Fruit fly (Drosophila melanogaster) whole organism, embryonic: ENCODE results near the gene CG10376.

Experiments used
- BEAF-32 ChIP-seq: fragments of 200-800 bp; sonication (Bioruptor generic); optimal IDR thresholded peaks from 3 replicates; lab custom pipeline; 2017; ENCODE audit warnings: missing biosample characterization, missing genetic modification characterization, mild to moderate bottlenecking, moderate library complexity, missing genetic modification reagents
- CG11398 ChIP-seq: fragments of 200-800 bp; sonication (Bioruptor generic); optimal IDR thresholded peaks from 2 replicates; lab custom pipeline; 2016; ENCODE audit warnings: missing biosample characterization, missing genetic modification characterization
- CG13424 ChIP-seq: fragments of 200-800 bp; sonication (Bioruptor generic); optimal IDR thresholded peaks from 2 replicates; lab custom pipeline; 2019; ENCODE audit warnings: missing biosample characterization, mild to moderate bottlenecking, missing genetic modification characterization, moderate library complexity
- CG1529 ChIP-seq: fragments of 200-800 bp; sonication (Bioruptor generic); optimal IDR thresholded peaks from 3 replicates; lab custom pipeline; 2018; ENCODE audit warnings: missing biosample characterization, missing genetic modification characterization
- CG16813 ChIP-seq: fragments of 200-800 bp; sonication (Bioruptor generic); IDR thresholded peaks from 3 replicates; pipeline ENCODE4 v1.3.6; 2022; ENCODE audit warnings: missing biosample characterization, missing genetic modification characterization; ENCODE audit not compliant: partially characterized antibody
- CG17385 ChIP-seq: fragments of 200-800 bp; sonication (Bioruptor generic); optimal IDR thresholded peaks from 3 replicates; lab custom pipeline; 2018; ENCODE audit warnings: missing biosample characterization, mild to moderate bottlenecking, missing genetic modification characterization
- CG17568 ChIP-seq: fragments of 200-800 bp; sonication (Bioruptor generic); optimal IDR thresholded peaks from 2 replicates; lab custom pipeline; 2018; ENCODE audit warnings: missing biosample characterization, mild to moderate bottlenecking, missing genetic modification characterization, moderate library complexity
- CG2120 ChIP-seq: fragments of 200-800 bp; sonication (Bioruptor generic); optimal IDR thresholded peaks from 3 replicates; lab custom pipeline; 2016; ENCODE audit warnings: missing biosample characterization, missing genetic modification characterization
- CG2129 ChIP-seq: fragments of 200-800 bp; sonication (Bioruptor generic); IDR thresholded peaks from 2 replicates; pipeline ENCODE4 v1.3.6; 2022; ENCODE audit warnings: missing biosample characterization, missing genetic modification characterization; ENCODE audit not compliant: partially characterized antibody
- CG30403 ChIP-seq: fragments of 200-800 bp; sonication (Bioruptor generic); optimal IDR thresholded peaks from 3 replicates; lab custom pipeline; 2016; ENCODE audit warnings: missing biosample characterization, missing genetic modification characterization
- CG3163 ChIP-seq: fragments of 200-800 bp; sonication (Bioruptor generic); optimal IDR thresholded peaks from 3 replicates; lab custom pipeline; 2016; ENCODE audit warnings: missing biosample characterization, missing genetic modification characterization
- CG3407 ChIP-seq: fragments of 200-800 bp; sonication (Bioruptor generic); optimal IDR thresholded peaks from 2 replicates; lab custom pipeline; 2018; ENCODE audit warnings: missing biosample characterization, mild to moderate bottlenecking, missing genetic modification characterization
- CG4617 ChIP-seq: fragments of 200-800 bp; sonication (Bioruptor generic); optimal IDR thresholded peaks from 3 replicates; lab custom pipeline; 2016; ENCODE audit warnings: missing biosample characterization, missing genetic modification characterization, borderline replicate concordance
- CG6683 ChIP-seq: fragments of 200-800 bp; sonication (Bioruptor generic); optimal IDR thresholded peaks from 2 replicates; lab custom pipeline; 2017; ENCODE audit warnings: missing biosample characterization, mild to moderate bottlenecking, missing genetic modification characterization, missing genetic modification reagents
- CG6689 ChIP-seq: fragments of 200-800 bp; sonication (Bioruptor generic); IDR thresholded peaks from 2 replicates; pipeline ENCODE4 v1.3.6; 2022; ENCODE audit warnings: missing biosample characterization, missing genetic modification characterization
- CG7963 ChIP-seq: fragments of 200-800 bp; sonication (Bioruptor generic); IDR thresholded peaks from 3 replicates; pipeline ENCODE4 v1.3.6; 2022; ENCODE audit warnings: missing biosample characterization, missing genetic modification characterization; ENCODE audit not compliant: partially characterized antibody
- CkIIα-i1 ChIP-seq: fragments of 200-800 bp; sonication (Bioruptor generic); IDR thresholded peaks from 2 replicates; pipeline ENCODE4 v1.3.6; 2022; ENCODE audit warnings: missing biosample characterization, missing genetic modification characterization
- Dll ChIP-seq: fragments of 200-800 bp; sonication (Bioruptor generic); IDR thresholded peaks from 4 replicates; pipeline ENCODE4 v1.3.6; 2022; ENCODE audit warnings: missing biosample characterization, missing genetic modification characterization; ENCODE audit not compliant: partially characterized antibody
- Doc3 ChIP-seq: fragments of 200-800 bp; sonication (Bioruptor generic); IDR thresholded peaks from 3 replicates; pipeline ENCODE4 v1.3.6; 2022; ENCODE audit warnings: missing biosample characterization, missing genetic modification characterization; ENCODE audit not compliant: partially characterized antibody
- Ets97D ChIP-seq: fragments of 200-800 bp; sonication (Bioruptor generic); optimal IDR thresholded peaks from 3 replicates; lab custom pipeline; 2016; ENCODE audit warnings: missing biosample characterization, missing genetic modification characterization
- Jarid2 ChIP-seq: fragments of 200-800 bp; sonication (Bioruptor generic); optimal IDR thresholded peaks from 3 replicates; lab custom pipeline; 2017; ENCODE audit warnings: mild to moderate bottlenecking, missing biosample characterization, missing genetic modification reagents, missing genetic modification characterization
- Lim3 ChIP-seq: fragments of 200-800 bp; sonication (Bioruptor generic); IDR thresholded peaks from 2 replicates; pipeline ENCODE4 v1.3.6; 2022; ENCODE audit warnings: missing biosample characterization, missing genetic modification characterization
- MBD-R2 ChIP-seq: fragments of 200-800 bp; sonication (Bioruptor generic); IDR thresholded peaks from 2 replicates; pipeline ENCODE4 v1.3.6; 2022; ENCODE audit warnings: missing biosample characterization, missing genetic modification characterization
- Oaz ChIP-seq: fragments of 200-800 bp; sonication (Bioruptor generic); IDR thresholded peaks from 2 replicates; pipeline ENCODE4 v1.3.6; 2022; ENCODE audit warnings: missing biosample characterization, missing genetic modification characterization
- Opbp ChIP-seq: fragments of 200-800 bp; sonication (Bioruptor generic); IDR thresholded peaks from 3 replicates; pipeline ENCODE4 v1.3.6; 2022; ENCODE audit warnings: missing biosample characterization, missing genetic modification characterization; ENCODE audit not compliant: partially characterized antibody
- Pdp1 ChIP-seq, 2 experiments: fragments of 200-800 bp; sonication (Bioruptor generic); optimal IDR thresholded peaks; 3 replicates each; lab custom pipeline; 2016; ENCODE audit warnings: missing biosample characterization in 2 of 2, missing genetic modification characterization in 2 of 2, mild to moderate bottlenecking in 1 of 2, moderate library complexity in 1 of 2
- Side ChIP-seq: fragments of 200-800 bp; sonication (Bioruptor generic); optimal IDR thresholded peaks from 2 replicates; lab custom pipeline; 2016; ENCODE audit warnings: missing biosample characterization, missing genetic modification characterization
- Sry-β ChIP-seq: fragments of 200-800 bp; sonication (Bioruptor generic); optimal IDR thresholded peaks from 2 replicates; lab custom pipeline; 2018; ENCODE audit warnings: missing biosample characterization, mild to moderate bottlenecking, missing genetic modification characterization, moderate library complexity
- Stat92E ChIP-seq, 3 experiments: fragments of >200 bp in 2 of 3; fragments of 200-800 bp in 1 of 3; sonication (Bioruptor generic) in 1 of 3; optimal IDR thresholded peaks; 2 replicates each; lab custom pipeline; 2017 to 2019; ENCODE audit warnings: missing biosample characterization in 3 of 3, missing genetic modification characterization in 3 of 3, mild to moderate bottlenecking in 1 of 3, moderate library complexity in 1 of 3
- Xbp1 ChIP-seq: fragments of 200-800 bp; sonication (Bioruptor generic); optimal IDR thresholded peaks from 3 replicates; lab custom pipeline; 2016; ENCODE audit warnings: missing biosample characterization, mild to moderate bottlenecking, missing genetic modification characterization
- ash1 ChIP-seq: fragments of 200-800 bp; sonication (Bioruptor generic); optimal IDR thresholded peaks from 2 replicates; lab custom pipeline; 2018; ENCODE audit warnings: missing biosample characterization, mild to moderate bottlenecking, missing genetic modification characterization
- croc ChIP-seq: fragments of 200-800 bp; sonication (Bioruptor generic); conservative IDR thresholded peaks from 3 replicates; pipeline ENCODE4 v1.3.6; 2022; ENCODE audit warnings: missing biosample characterization, missing genetic modification characterization
- eve ChIP-seq, 2 experiments: fragments of >200 bp; optimal IDR thresholded peaks; 2 replicates each; lab custom pipeline; 2017; ENCODE audit warnings: missing biosample characterization in 2 of 2, missing genetic modification characterization in 2 of 2
- fd96Cb ChIP-seq: fragments of 200-800 bp; sonication (Bioruptor generic); optimal IDR thresholded peaks from 2 replicates; lab custom pipeline; 2018; ENCODE audit warnings: missing biosample characterization, mild to moderate bottlenecking, missing genetic modification characterization, moderate library complexity
- gt ChIP-seq: fragments of 200-800 bp; sonication (Bioruptor generic); IDR thresholded peaks from 2 replicates; pipeline ENCODE4 v1.3.6; 2022; ENCODE audit warnings: missing biosample characterization, missing genetic modification characterization
- ind ChIP-seq: fragments of 200-800 bp; sonication (Bioruptor generic); optimal IDR thresholded peaks from 3 replicates; lab custom pipeline; 2016; ENCODE audit warnings: missing biosample characterization, missing genetic modification characterization
- jumu ChIP-seq: fragments of 200-800 bp; sonication (Bioruptor generic); optimal IDR thresholded peaks from 3 replicates; lab custom pipeline; 2016; ENCODE audit warnings: missing biosample characterization, missing genetic modification characterization
- knrl ChIP-seq: fragments of 200-800 bp; sonication (Bioruptor generic); IDR thresholded peaks from 3 replicates; pipeline ENCODE4 v1.3.6; 2022; ENCODE audit warnings: missing biosample characterization, missing genetic modification characterization; ENCODE audit not compliant: partially characterized antibody
- lab ChIP-seq: fragments of 200-800 bp; sonication (Bioruptor generic); optimal IDR thresholded peaks from 3 replicates; lab custom pipeline; 2017; ENCODE audit warnings: missing biosample characterization, missing genetic modification characterization, mild to moderate bottlenecking, moderate library complexity, missing genetic modification reagents
- lbe ChIP-seq: fragments of 200-800 bp; sonication (Bioruptor generic); optimal IDR thresholded peaks from 2 replicates; lab custom pipeline; 2016; ENCODE audit warnings: missing biosample characterization, mild to moderate bottlenecking, missing genetic modification characterization
- mirr ChIP-seq: fragments of 200-800 bp; sonication (Bioruptor generic); optimal IDR thresholded peaks from 3 replicates; lab custom pipeline; 2018; ENCODE audit warnings: missing biosample characterization, mild to moderate bottlenecking, missing genetic modification characterization
- otp ChIP-seq: fragments of 200-800 bp; sonication (Bioruptor generic); IDR thresholded peaks from 3 replicates; pipeline ENCODE4, ENCODE4 v1.3.6; 2022; ENCODE audit warnings: missing biosample characterization, missing genetic modification characterization
- pum ChIP-seq: fragments of 200-800 bp; sonication (Bioruptor generic); optimal IDR thresholded peaks from 2 replicates; lab custom pipeline; 2016; ENCODE audit warnings: missing biosample characterization, missing genetic modification characterization
- rib ChIP-seq: fragments of 200-800 bp; sonication (Bioruptor generic); IDR thresholded peaks from 2 replicates; pipeline ENCODE4 v1.3.6; 2022; ENCODE audit warnings: missing biosample characterization, missing genetic modification characterization
- sr ChIP-seq: fragments of 200-800 bp; sonication (Bioruptor generic); IDR thresholded peaks from 3 replicates; pipeline ENCODE4 v1.3.6; 2022; ENCODE audit warnings: missing biosample characterization, missing genetic modification characterization
- trem ChIP-seq: fragments of 200-800 bp; optimal IDR thresholded peaks from 3 replicates; lab custom pipeline; 2019; ENCODE audit warnings: missing biosample characterization, mild to moderate bottlenecking, missing genetic modification characterization, moderate library complexity
- unc-4 ChIP-seq: fragments of 200-800 bp; sonication (Bioruptor generic); IDR thresholded peaks from 2 replicates; pipeline ENCODE4 v1.3.6; 2022; ENCODE audit warnings: missing biosample characterization, missing genetic modification characterization; ENCODE audit not compliant: partially characterized antibody
- vnd ChIP-seq: fragments of 200-800 bp; sonication (Bioruptor generic); IDR thresholded peaks from 3 replicates; pipeline ENCODE4 v1.3.6; 2022; ENCODE audit warnings: missing biosample characterization, missing genetic modification characterization; ENCODE audit not compliant: partially characterized antibody
- yki ChIP-seq: fragments of >200 bp; optimal IDR thresholded peaks from 3 replicates; lab custom pipeline; 2018
- zen ChIP-seq: fragments of 200-800 bp; sonication (Bioruptor generic); optimal IDR thresholded peaks from 3 replicates; lab custom pipeline; 2018; ENCODE audit warnings: missing biosample characterization, mild to moderate bottlenecking, missing genetic modification characterization, moderate library complexity

The CG10376 gene

DNA sequence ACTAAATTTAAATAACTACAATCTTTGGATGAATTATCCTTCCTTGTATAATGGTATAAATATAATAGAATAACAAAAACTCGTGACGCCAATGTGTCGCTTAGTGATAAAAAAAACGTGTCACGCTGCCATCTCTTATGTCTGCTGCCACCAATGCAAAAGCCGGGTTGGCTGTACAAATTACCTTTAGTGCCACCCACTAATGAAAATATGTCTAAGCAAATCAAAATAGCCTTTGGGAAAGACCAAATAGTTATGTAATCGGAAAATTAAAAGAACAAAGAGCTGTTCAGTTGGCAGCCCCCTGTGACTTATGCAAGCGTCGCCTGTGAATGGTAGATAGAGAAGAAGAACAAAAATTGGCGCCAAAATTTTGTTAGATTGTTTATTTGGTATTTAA lies 13.5 kb downstream of the CG10376 start, which contains the start of gene CG10336 (continued):
- no peak for TF ChIP-seq lab (GFP tag; lab: Kevin White, UChicago)
- peak in 1 of 2 experiments; percentile 100 for TF ChIP-seq Pdp1 (GFP tag; optimal IDR thresholded peaks at IDR 0.05; lab: Kevin White, UChicago)
- TF ChIP-seq CG3407 (GFP tag; lab: Kevin White, UChicago), result no peak
- peak; percentile 74 for TF ChIP-seq MBD-R2 (GFP tag; lab: Robert Waterston, UW)
- TF ChIP-seq otp (GFP tag; lab: Robert Waterston, UW), result no peak
- no peak for TF ChIP-seq Jarid2
- peak; percentile 54 for TF ChIP-seq Doc3 (GFP tag; lab: Robert Waterston, UW)
- TF ChIP-seq eve (GFP tag; optimal IDR thresholded peaks at IDR 0.05; lab: Kevin White, UChicago), result no peak
- TF ChIP-seq CG6683 (GFP tag; lab: Kevin White, UChicago), result no peak
- peak; percentile 18 for TF ChIP-seq CG2120 (GFP tag; lab: Kevin White, UChicago)
- no peak for TF ChIP-seq CkIIα-i1 (GFP tag; lab: Robert Waterston, UW)
- no peak for TF ChIP-seq CG13424
- no peak for TF ChIP-seq CG30403 (GFP tag; lab: Kevin White, UChicago)
- no peak for TF ChIP-seq gt (GFP tag; lab: Robert Waterston, UW)
- no peak for TF ChIP-seq jumu
- TF ChIP-seq rib (GFP tag; lab: Robert Waterston, UW), result no peak
- peak; percentile 16 for TF ChIP-seq BEAF-32 (GFP tag; lab: Kevin White, UChicago)
- no peak; the same call in 2 of the 3 replicates for TF ChIP-seq vnd (GFP tag; lab: Robert Waterston, UW)
- peak; percentile 29 for TF ChIP-seq CG4617
- TF ChIP-seq sr (GFP tag; lab: Robert Waterston, UW), result no peak
- TF ChIP-seq ash1 (GFP tag; lab: Kevin White, UChicago), result no peak
- peak; percentile 99 for TF ChIP-seq CG17385 (GFP tag; lab: Kevin White, UChicago)
- TF ChIP-seq CG2129 (GFP tag; lab: Robert Waterston, UW), result peak; percentile 42
- no peak for TF ChIP-seq Lim3 (GFP tag; lab: Robert Waterston, UW)
- no peak for TF ChIP-seq ind (GFP tag; lab: Kevin White, UChicago)
- TF ChIP-seq croc (GFP tag; lab: Robert Waterston, UW), result no peak
- TF ChIP-seq zen (tag; lab: Kevin White, UChicago), result no peak
- TF ChIP-seq fd96Cb (tag; lab: Kevin White, UChicago), result no peak
- TF ChIP-seq CG16813 (GFP tag; lab: Robert Waterston, UW), result peak; percentile 49
- TF ChIP-seq Sry-β, result peak; percentile 53
- TF ChIP-seq CG17568 (GFP tag; lab: Kevin White, UChicago), result no peak
- no peak for TF ChIP-seq CG3163
- 0 out of 3 replicates have a peak, but pooled peaks have one; percentile 30 for TF ChIP-seq CG7963 (GFP tag; lab: Robert Waterston, UW)
- TF ChIP-seq mirr (GFP tag; lab: Kevin White, UChicago), result no peak
- TF ChIP-seq unc-4 (GFP tag; lab: Robert Waterston, UW), result peak; percentile 39; the same call in 1 of the 2 replicates
- TF ChIP-seq CG11398 (GFP tag; lab: Kevin White, UChicago), result no peak
- TF ChIP-seq trem, result peak; percentile 98
- TF ChIP-seq Stat92E (GFP tag; optimal IDR thresholded peaks at IDR 0.05; lab: Kevin White, UChicago), result no peak
- TF ChIP-seq pum (GFP tag; lab: Kevin White, UChicago), result no peak
- peak; percentile 49 for TF ChIP-seq yki
- TF ChIP-seq Xbp1, result no peak
- TF ChIP-seq Opbp (GFP tag; lab: Robert Waterston, UW), result peak; percentile 36; the same call in 1 of the 3 replicates
- TF ChIP-seq Ets97D (GFP tag; lab: Kevin White, UChicago), result peak; percentile 9
- TF ChIP-seq Side, result no peak
- no peak for TF ChIP-seq CG6689 (GFP tag; lab: Robert Waterston, UW)
- peak; percentile 75 for TF ChIP-seq Dll (GFP tag; lab: Robert Waterston, UW)
- peak; percentile 52 for TF ChIP-seq knrl (GFP tag; lab: Robert Waterston, UW)
- TF ChIP-seq Oaz (GFP tag; lab: Robert Waterston, UW), result no peak
- TF ChIP-seq CG1529 (GFP tag; lab: Kevin White, UChicago), result no peak
- TF ChIP-seq lbe (GFP tag; lab: Kevin White, UChicago), result no peak
